Worm (Caenorhabditis elegans): ENCODE measurements around the gene zgpa-1.

DNA sequence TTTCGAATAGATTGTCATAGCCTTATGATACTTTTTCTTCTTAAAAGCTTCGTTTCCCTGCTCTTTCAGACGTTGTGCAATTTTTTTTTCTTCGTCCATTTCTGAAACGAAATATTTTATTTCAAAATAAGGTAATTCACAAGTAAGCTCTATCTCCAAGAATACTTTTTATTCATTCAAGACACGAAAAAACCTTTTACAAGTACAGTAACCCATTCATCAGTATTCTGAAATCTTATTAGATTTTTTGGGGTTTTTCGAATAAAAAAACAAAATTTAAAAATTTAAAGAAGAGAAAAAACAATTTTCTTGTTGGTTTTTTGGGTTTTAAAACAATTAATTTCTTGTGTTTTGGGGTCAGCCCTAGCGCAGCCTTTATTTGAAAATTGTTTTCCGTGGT, 33.7 kb downstream of the zgpa-1 start, which contains the start of gene rpap-3:
- TF ChIP-seq tab-1 (GFP tag; IDR thresholded peaks at IDR 0.05) (no peak), ref-1 (GFP tag; conservative IDR thresholded peaks at IDR 0.05) (no peak), T22C8.4 (GFP tag; IDR thresholded peaks at IDR 0.05) (no peak)
